Worm (Caenorhabditis elegans) whole organism, L1 larva: ENCODE results near the gene cest-7.
A peak's percentile ranks its signal among the peaks of the same experiment; 100 is the strongest.

ENCODE experiments used
- C34B4.2 ChIP-seq: sonication (generic microtip); optimal IDR thresholded peaks from 2 replicates; lab custom pipeline; 2017; ENCODE audit warnings: mild to moderate bottlenecking, missing genetic modification characterization, missing compliant biosample characterization
- F16B12.6 ChIP-seq: fragments of 150-350 bp; optimal IDR thresholded peaks from 2 replicates; lab custom pipeline; 2014; ENCODE audit warnings: missing biosample characterization, missing genetic modification characterization
- Y116A8C.19 ChIP-seq: sonication (generic microtip); optimal IDR thresholded peaks from 2 replicates; lab custom pipeline; 2016; ENCODE audit warnings: missing compliant biosample characterization, missing genetic modification characterization, borderline replicate concordance
- alr-1 ChIP-seq: fragments of 200-800 bp; sonication (Bioruptor generic); optimal IDR thresholded peaks from 2 replicates; lab custom pipeline; 2018; ENCODE audit warnings: borderline replicate concordance, mild to moderate bottlenecking, missing genetic modification characterization, missing compliant biosample characterization
- ama-1 ChIP-seq: fragments of 150-350 bp; optimal IDR thresholded peaks from 2 replicates; lab custom pipeline; 2014
- ceh-63 ChIP-seq: fragments of 200-800 bp; sonication (Bioruptor generic); optimal IDR thresholded peaks from 2 replicates; lab custom pipeline; 2018; ENCODE audit warnings: mild to moderate bottlenecking, missing genetic modification characterization, missing compliant biosample characterization
- ceh-8 ChIP-seq: fragments of 200-800 bp; sonication (Bioruptor generic); optimal IDR thresholded peaks from 2 replicates; lab custom pipeline; 2018; ENCODE audit warnings: mild to moderate bottlenecking, missing genetic modification characterization, moderate library complexity, missing compliant biosample characterization
- ceh-88 ChIP-seq: fragments of 200-800 bp; sonication (Bioruptor generic); IDR thresholded peaks from 2 replicates; pipeline ENCODE4 v1.3.6; 2022; ENCODE audit warnings: missing genetic modification characterization, missing compliant biosample characterization
- dsc-1 ChIP-seq: sonication (generic microtip); optimal IDR thresholded peaks from 2 replicates; lab custom pipeline; 2016; ENCODE audit warnings: mild to moderate bottlenecking, missing genetic modification characterization, missing compliant biosample characterization
- efl-1 ChIP-seq, 4 experiments: fragments of 150-350 bp; optimal IDR thresholded peaks in 3 of 4; peaks in 1 of 4; 1 replicate in 1 of 4; 2 replicates in 3 of 4; lab custom pipeline; 2014; ENCODE audit warnings: missing biosample characterization in 2 of 4, missing genetic modification characterization in 2 of 4, missing genetic modification reagents in 2 of 4
- egl-13 ChIP-seq: sonication (generic microtip); optimal IDR thresholded peaks from 2 replicates; lab custom pipeline; 2016; ENCODE audit warnings: missing genotype, missing genetic modification reagents, missing genetic modification characterization, missing compliant biosample characterization
- elt-2 ChIP-seq: sonication (generic microtip); optimal IDR thresholded peaks from 2 replicates; lab custom pipeline; 2016; ENCODE audit warnings: missing genetic modification characterization, mild to moderate bottlenecking, inconsistent platforms, missing compliant biosample characterization, missing genetic modification reagents
- ets-5 ChIP-seq: fragments of 200-800 bp; sonication (Bioruptor generic); IDR thresholded peaks from 2 replicates; pipeline ENCODE4 v1.3.6; 2022; ENCODE audit warnings: missing genetic modification characterization, missing compliant biosample characterization
- fkh-10 ChIP-seq: sonication (generic microtip); optimal IDR thresholded peaks from 2 replicates; lab custom pipeline; 2017; ENCODE audit warnings: missing biosample characterization, missing genetic modification reagents, missing genetic modification characterization
- fkh-4 ChIP-seq: sonication (generic microtip); optimal IDR thresholded peaks from 2 replicates; lab custom pipeline; 2016; ENCODE audit warnings: missing compliant biosample characterization, missing genetic modification characterization, borderline replicate concordance
- fkh-8 ChIP-seq: sonication (generic microtip); optimal IDR thresholded peaks from 2 replicates; lab custom pipeline; 2016; ENCODE audit warnings: mild to moderate bottlenecking, missing genetic modification characterization, missing compliant biosample characterization
- grh-1 ChIP-seq: fragments of 200-800 bp; sonication (Bioruptor generic); IDR thresholded peaks from 2 replicates; pipeline ENCODE4 v1.3.6; 2022; ENCODE audit warnings: missing genetic modification reagents, missing genetic modification characterization, missing compliant biosample characterization
- hlh-4 ChIP-seq: sonication (generic microtip); optimal IDR thresholded peaks from 2 replicates; lab custom pipeline; 2016; ENCODE audit warnings: mild to moderate bottlenecking, missing genetic modification characterization, missing compliant biosample characterization
- irx-1 ChIP-seq: sonication (generic microtip); optimal IDR thresholded peaks from 2 replicates; lab custom pipeline; 2016; ENCODE audit warnings: missing genetic modification characterization, missing compliant biosample characterization
- jun-1 ChIP-seq: fragments of 150-350 bp; optimal IDR thresholded peaks from 2 replicates; lab custom pipeline; 2014; ENCODE audit warnings: missing biosample characterization, missing genetic modification reagents, missing genetic modification characterization
- lin-13 ChIP-seq: fragments of 150-350 bp; optimal IDR thresholded peaks from 2 replicates; lab custom pipeline; 2014; ENCODE audit warnings: missing biosample characterization, missing genetic modification reagents, missing genetic modification characterization
- lin-14 ChIP-seq: fragments of 200-800 bp; sonication (Bioruptor generic); optimal IDR thresholded peaks from 2 replicates; lab custom pipeline; 2018; ENCODE audit warnings: mild to moderate bottlenecking, missing genetic modification characterization, moderate library complexity, missing compliant biosample characterization
- lin-15B ChIP-seq: fragments of 150-350 bp; sonication (generic microtip); optimal IDR thresholded peaks from 3 replicates; lab custom pipeline; 2014; ENCODE audit warnings: missing biosample characterization, missing genetic modification characterization
- lin-39 ChIP-seq: fragments of 150-350 bp; optimal IDR thresholded peaks from 2 replicates; lab custom pipeline; 2014; ENCODE audit warnings: missing biosample characterization, missing genetic modification reagents, missing genetic modification characterization
- lir-3 ChIP-seq: sonication (generic microtip); optimal IDR thresholded peaks from 2 replicates; lab custom pipeline; 2016; ENCODE audit warnings: mild to moderate bottlenecking, missing genetic modification characterization, moderate library complexity, missing compliant biosample characterization; ENCODE audit not compliant: poor library complexity
- mdl-1 ChIP-seq, 2 experiments: fragments of 150-350 bp; optimal IDR thresholded peaks; 2 replicates each; lab custom pipeline; 2014 to 2017; ENCODE audit warnings: missing biosample characterization in 2 of 2, missing genetic modification characterization in 2 of 2, inconsistent platforms in 1 of 2
- mep-1 ChIP-seq: fragments of 150-350 bp; optimal IDR thresholded peaks from 2 replicates; lab custom pipeline; 2014; ENCODE audit warnings: missing biosample characterization, missing genetic modification characterization
- nhr-11 ChIP-seq: fragments of 150-350 bp; optimal IDR thresholded peaks from 2 replicates; lab custom pipeline; 2014; ENCODE audit warnings: missing biosample characterization, missing genetic modification characterization
- nhr-20 ChIP-seq: sonication (generic microtip); optimal IDR thresholded peaks from 2 replicates; lab custom pipeline; 2016; ENCODE audit warnings: mild to moderate bottlenecking, missing genetic modification characterization, missing compliant biosample characterization
- nhr-237 ChIP-seq: fragments of 150-350 bp; optimal IDR thresholded peaks from 2 replicates; lab custom pipeline; 2014; ENCODE audit warnings: missing biosample characterization, missing genetic modification characterization
- nhr-47 ChIP-seq: sonication (generic microtip); optimal IDR thresholded peaks from 2 replicates; lab custom pipeline; 2016; ENCODE audit warnings: mild to moderate bottlenecking, missing genetic modification characterization, moderate library complexity, missing compliant biosample characterization
- nhr-71 ChIP-seq: sonication (generic microtip); optimal IDR thresholded peaks from 2 replicates; lab custom pipeline; 2016; ENCODE audit warnings: mild to moderate bottlenecking, missing genetic modification characterization, moderate library complexity, missing compliant biosample characterization
- nhr-77 ChIP-seq: fragments of 150-350 bp; optimal IDR thresholded peaks from 2 replicates; lab custom pipeline; 2014; ENCODE audit warnings: missing biosample characterization, missing genetic modification characterization
- nhr-84 ChIP-seq: sonication (generic microtip); optimal IDR thresholded peaks from 2 replicates; lab custom pipeline; 2017; ENCODE audit warnings: missing biosample characterization, missing genetic modification characterization
- nhr-85 ChIP-seq: sonication (generic microtip); peaks from one replicate; lab custom pipeline; 2016; ENCODE audit warnings: missing genetic modification characterization, inconsistent platforms, missing compliant biosample characterization
- nhr-90 ChIP-seq: sonication (generic microtip); optimal IDR thresholded peaks from 2 replicates; lab custom pipeline; 2016; ENCODE audit warnings: mild to moderate bottlenecking, missing genetic modification characterization, missing compliant biosample characterization; ENCODE audit not compliant: poor library complexity
- pag-3 ChIP-seq: sonication (generic microtip); optimal IDR thresholded peaks from 2 replicates; lab custom pipeline; 2017; ENCODE audit warnings: missing genetic modification characterization, mild to moderate bottlenecking, missing compliant biosample characterization, antibody characterized with exemption, borderline replicate concordance; ENCODE audit not compliant: insufficient read depth
- pax-3 ChIP-seq: fragments of 200-800 bp; sonication (Bioruptor generic); optimal IDR thresholded peaks from 2 replicates; lab custom pipeline; 2018; ENCODE audit warnings: mild to moderate bottlenecking, missing genetic modification characterization, moderate library complexity, missing compliant biosample characterization
- pqm-1 ChIP-seq: sonication (generic microtip); optimal IDR thresholded peaks from 3 replicates; lab custom pipeline; 2017; ENCODE audit warnings: missing biosample characterization, missing genetic modification characterization
- skn-1 ChIP-seq: fragments of 150-350 bp; optimal IDR thresholded peaks from 2 replicates; lab custom pipeline; 2014; ENCODE audit warnings: missing biosample characterization, missing genetic modification characterization
- snpc-4 ChIP-seq: fragments of 150-350 bp; optimal IDR thresholded peaks from 2 replicates; lab custom pipeline; 2014; ENCODE audit warnings: missing biosample characterization, missing genetic modification characterization
- snu-23 ChIP-seq: sonication (generic microtip); optimal IDR thresholded peaks from 2 replicates; lab custom pipeline; 2016; ENCODE audit warnings: missing genetic modification characterization, missing compliant biosample characterization
- sptf-1 ChIP-seq: fragments of 150-350 bp; optimal IDR thresholded peaks from 2 replicates; lab custom pipeline; 2014; ENCODE audit warnings: missing biosample characterization, missing genetic modification characterization
- sup-37 ChIP-seq: fragments of 200-800 bp; sonication (Bioruptor generic); optimal IDR thresholded peaks from 2 replicates; lab custom pipeline; 2018; ENCODE audit warnings: mild to moderate bottlenecking, missing genetic modification characterization, missing compliant biosample characterization
- swsn-7 ChIP-seq: sonication (generic microtip); optimal IDR thresholded peaks from 2 replicates; lab custom pipeline; 2016; ENCODE audit warnings: missing genetic modification characterization, missing compliant biosample characterization
- tbx-2 ChIP-seq: sonication (generic microtip); optimal IDR thresholded peaks from 2 replicates; lab custom pipeline; 2016; ENCODE audit warnings: missing genetic modification characterization, missing compliant biosample characterization
- tlp-1 ChIP-seq: fragments of 150-350 bp; optimal IDR thresholded peaks from 2 replicates; lab custom pipeline; 2014; ENCODE audit warnings: missing biosample characterization, missing genetic modification characterization
- unc-30 ChIP-seq: sonication (generic microtip); optimal IDR thresholded peaks from 2 replicates; lab custom pipeline; 2017; ENCODE audit warnings: missing biosample characterization, missing genetic modification characterization
- unc-86 ChIP-seq: sonication (generic microtip); optimal IDR thresholded peaks from 2 replicates; lab custom pipeline; 2016; ENCODE audit warnings: missing genetic modification characterization, missing compliant biosample characterization
- unc-98 ChIP-seq: fragments of 200-800 bp; sonication (Bioruptor generic); IDR thresholded peaks from 2 replicates; pipeline ENCODE4 v1.3.6; 2022; ENCODE audit warnings: missing genetic modification characterization, missing compliant biosample characterization
- zip-4 ChIP-seq: fragments of 200-800 bp; sonication (Bioruptor generic); optimal IDR thresholded peaks from 2 replicates; lab custom pipeline; 2018; ENCODE audit warnings: mild to moderate bottlenecking, missing genetic modification characterization, moderate library complexity, missing compliant biosample characterization
- ztf-11 ChIP-seq, 2 experiments: sonication (generic microtip); optimal IDR thresholded peaks; 2 replicates each; lab custom pipeline; 2016 to 2017; ENCODE audit warnings: missing genetic modification characterization in 2 of 2, missing biosample characterization in 1 of 2, missing compliant biosample characterization in 1 of 2
- ztf-4 ChIP-seq: fragments of 150-350 bp; optimal IDR thresholded peaks from 2 replicates; lab custom pipeline; 2014; ENCODE audit warnings: missing biosample characterization, missing genetic modification characterization

Gene cest-7

ce11 chrX:12207078-12207477 is 22.7 kb upstream of the cest-7 start:
- no peak for TF ChIP-seq unc-98 (GFP tag; lab: Robert Waterston, UW)
- TF ChIP-seq unc-86, result no peak
- no peak for TF ChIP-seq grh-1 (GFP tag; lab: Robert Waterston, UW)
- TF ChIP-seq lir-3 (tag; lab: Kevin White, UChicago), result no peak
- no peak for TF ChIP-seq ztf-11 (tag; optimal IDR thresholded peaks at IDR 0.05; lab: Kevin White, UChicago)
- TF ChIP-seq F16B12.6 (tag; lab: Kevin White, UChicago), result no peak
- TF ChIP-seq nhr-85 (tag; lab: Kevin White, UChicago), result no peak
- TF ChIP-seq fkh-10 (GFP tag; lab: Kevin White, UChicago), result no peak
- TF ChIP-seq mep-1 (tag; lab: Kevin White, UChicago), result no peak
- TF ChIP-seq lin-14 (GFP tag; lab: Kevin White, UChicago), result peak; percentile 58
- no peak for TF ChIP-seq tlp-1 (tag; lab: Kevin White, UChicago)
- peak; percentile 5 for TF ChIP-seq swsn-7 (tag; lab: Kevin White, UChicago)
- TF ChIP-seq egl-13 (tag; lab: Kevin White, UChicago), result peak; percentile 25
- peak; percentile 74 for TF ChIP-seq fkh-8 (tag; lab: Kevin White, UChicago)
- peak; percentile 26 for TF ChIP-seq nhr-11 (tag; lab: Kevin White, UChicago)
- TF ChIP-seq snpc-4 (tag; lab: Kevin White, UChicago), result no peak
- no peak for TF ChIP-seq tbx-2 (tag; lab: Kevin White, UChicago)
- TF ChIP-seq efl-1 (optimal IDR thresholded peaks at IDR 0.05; lab: Kevin White, UChicago), result no peak
- TF ChIP-seq efl-1 (GFP tag; optimal IDR thresholded peaks at IDR 0.05 in 1 of 2; lab: Kevin White, UChicago), result no peak
- no peak for TF ChIP-seq nhr-84 (tag; lab: Kevin White, UChicago)
- TF ChIP-seq sptf-1 (tag; lab: Kevin White, UChicago), result no peak
- TF ChIP-seq lin-13 (GFP tag; lab: Kevin White, UChicago), result no peak
- TF ChIP-seq pag-3 (tag; lab: Kevin White, UChicago), result no peak
- no peak for TF ChIP-seq pax-3 (tag; lab: Kevin White, UChicago)
- no peak for TF ChIP-seq C34B4.2 (tag; lab: Kevin White, UChicago)
- TF ChIP-seq skn-1 (tag; lab: Kevin White, UChicago), result no peak
- no peak for TF ChIP-seq ceh-88 (GFP tag; lab: Robert Waterston, UW)
- TF ChIP-seq fkh-4 (tag; lab: Kevin White, UChicago), result no peak
- TF ChIP-seq zip-4 (GFP tag; lab: Kevin White, UChicago), result peak; percentile 10
- no peak for TF ChIP-seq nhr-90
- TF ChIP-seq mdl-1 (tag; optimal IDR thresholded peaks at IDR 0.05; lab: Kevin White, UChicago), result no peak
- no peak for TF ChIP-seq nhr-77 (tag; lab: Kevin White, UChicago)
- TF ChIP-seq ztf-4 (tag; lab: Kevin White, UChicago), result no peak
- no peak for TF ChIP-seq jun-1 (tag; lab: Kevin White, UChicago)
- TF ChIP-seq nhr-237 (tag; lab: Kevin White, UChicago), result no peak
- TF ChIP-seq nhr-20 (tag; lab: Kevin White, UChicago), result no peak
- TF ChIP-seq elt-2 (tag; lab: Kevin White, UChicago), result no peak
- no peak for TF ChIP-seq hlh-4 (tag; lab: Kevin White, UChicago)
- TF ChIP-seq pqm-1 (tag; lab: Kevin White, UChicago), result no peak
- no peak for TF ChIP-seq nhr-47 (tag; lab: Kevin White, UChicago)
- no peak for TF ChIP-seq Y116A8C.19 (tag; lab: Kevin White, UChicago)
- no peak for TF ChIP-seq ama-1 (lab: Kevin White, UChicago)
- TF ChIP-seq ceh-63 (GFP tag; lab: Kevin White, UChicago), result no peak
- TF ChIP-seq ets-5 (GFP tag; lab: Robert Waterston, UW), result no peak
- no peak for TF ChIP-seq irx-1 (tag; lab: Kevin White, UChicago)
- peak; percentile 82 for TF ChIP-seq dsc-1 (tag; lab: Kevin White, UChicago)
- no peak for TF ChIP-seq alr-1 (tag; lab: Kevin White, UChicago)
- no peak for TF ChIP-seq unc-30
- TF ChIP-seq snu-23 (GFP tag; lab: Kevin White, UChicago), result no peak
- TF ChIP-seq nhr-71 (tag; lab: Kevin White, UChicago), result peak; percentile 34
- TF ChIP-seq ceh-8 (GFP tag; lab: Kevin White, UChicago), result peak; percentile 11
- TF ChIP-seq sup-37 (GFP tag; lab: Kevin White, UChicago), result no peak
- TF ChIP-seq lin-39, result no peak
- TF ChIP-seq lin-15B (tag; lab: Kevin White, UChicago), result no peak
